Worm (Caenorhabditis elegans): ENCODE data around the gene K08D9.9.

Gene K08D9.9

DNA sequence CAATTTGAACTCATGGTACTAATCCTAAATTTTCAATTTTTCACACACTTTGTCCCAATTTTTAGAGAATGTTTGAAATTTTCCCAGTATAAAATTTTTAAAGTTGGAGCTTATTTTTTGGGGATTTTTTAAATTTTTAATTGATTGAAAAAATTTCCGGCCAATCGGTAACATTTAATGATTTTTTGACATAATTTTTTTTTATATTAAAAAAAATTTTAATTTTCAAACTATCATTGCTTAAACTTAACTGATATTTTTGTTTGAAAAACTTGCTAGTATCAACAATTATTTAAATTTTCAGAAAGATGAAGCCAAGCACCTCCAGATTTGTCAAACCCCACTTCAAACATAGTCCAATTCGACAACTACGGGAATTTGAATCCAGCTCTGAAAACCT is 20.8 kb upstream of the K08D9.9 start, which contains the start of gene T28A11.22:
T28A11.22 (plus strand) TSS at position 301 of the 400 bp plus-strand sequence.
- TF ChIP-seq F49E8.2 (tag; optimal IDR thresholded peaks at IDR 0.05; ENCODE audit: borderline replicate concordance) (no peak), daf-16 (GFP tag; optimal IDR thresholded peaks at IDR 0.05) (no peak), daf-16 (tag; optimal IDR thresholded peaks at IDR 0.05) (no peak), Y75B8A.6 (GFP tag; IDR thresholded peaks at IDR 0.05) (no peak), zip-11 (GFP tag; IDR thresholded peaks at IDR 0.05) (no peak), ceh-32 (tag; optimal IDR thresholded peaks at IDR 0.05; ENCODE audit: poor library complexity) (no peak), nhr-11 (tag; optimal IDR thresholded peaks at IDR 0.05) (no peak), ZK337.2 (GFP tag; IDR thresholded peaks at IDR 0.05) (no peak), mdt-29 (GFP tag; IDR thresholded peaks at IDR 0.05) (no peak), nhr-102 (tag; optimal IDR thresholded peaks at IDR 0.05) (no peak), ceh-28 (tag; optimal IDR thresholded peaks at IDR 0.05) (no peak), F44E2.7 (GFP tag; IDR thresholded peaks at IDR 0.05) (no peak), madf-9 (GFP tag; conservative IDR thresholded peaks at IDR 0.05) (no peak), ztf-11 (tag; optimal IDR thresholded peaks at IDR 0.05) (no peak), ztf-7 (tag; optimal IDR thresholded peaks at IDR 0.05) (no peak), gei-8 (GFP tag; optimal IDR thresholded peaks at IDR 0.05) (no peak), lin-1 (GFP tag; IDR thresholded peaks at IDR 0.05) (no peak)

DNA sequence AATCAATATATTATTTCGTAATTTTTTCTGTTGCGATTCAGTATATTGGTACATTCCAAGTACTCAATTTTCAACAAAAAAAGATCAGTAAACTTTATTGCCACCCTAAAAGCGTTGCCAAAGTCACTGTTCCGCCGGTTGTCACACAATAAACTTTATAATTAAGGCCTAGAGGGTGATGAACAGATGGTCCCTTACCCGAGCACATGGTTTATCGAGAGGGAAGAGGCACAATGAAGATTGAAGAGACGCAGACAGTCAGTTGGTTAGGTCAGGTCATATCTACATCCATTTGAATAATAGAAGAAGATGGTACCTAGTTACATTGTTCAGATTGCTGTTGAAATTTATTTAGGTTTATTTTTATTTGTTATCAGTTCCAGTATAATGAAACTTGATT is 20.3 kb upstream of the K08D9.9 start:
- no peak for TF ChIP-seq mes-2 (tag; optimal IDR thresholded peaks at IDR 0.05; ENCODE audit: poor library complexity, severe bottlenecking)
- no peak for TF ChIP-seq snpc-4 (tag; optimal IDR thresholded peaks at IDR 0.05)
- no peak for TF ChIP-seq ztf-7 (tag; optimal IDR thresholded peaks at IDR 0.05)
- TF ChIP-seq ces-1 (GFP tag; optimal IDR thresholded peaks at IDR 0.05): no peak
- no peak for TF ChIP-seq zip-2 (tag; optimal IDR thresholded peaks at IDR 0.05)
- no peak for TF ChIP-seq lin-38 (GFP tag; IDR thresholded peaks at IDR 0.05)
- no peak for TF ChIP-seq duxl-1 (tag; optimal IDR thresholded peaks at IDR 0.05; ENCODE audit: poor library complexity)
- TF ChIP-seq nhr-28 (tag; optimal IDR thresholded peaks at IDR 0.05): no peak

DNA sequence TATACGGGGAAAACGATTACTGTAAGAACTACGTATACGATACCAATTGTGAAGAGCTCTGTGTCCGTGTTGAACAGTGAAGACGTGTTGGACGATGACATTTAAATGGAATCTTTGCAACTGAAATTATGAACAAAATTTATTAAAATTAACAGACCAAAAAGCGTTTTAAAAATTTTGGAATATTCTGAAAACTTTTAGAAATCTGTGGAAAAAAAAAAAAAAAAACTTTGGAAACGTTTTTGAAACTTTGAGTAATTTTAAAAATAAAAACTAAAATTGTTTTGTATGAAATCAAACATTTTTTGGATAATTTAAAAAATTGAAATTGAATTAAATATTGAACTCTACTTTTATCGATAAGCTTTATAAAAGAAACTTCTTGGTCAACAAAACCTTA is 19.5 kb upstream of the K08D9.9 start, which contains the start of gene srt-63:
srt-63 (minus strand) TSS at position 101 of the 400 bp plus-strand sequence.
- TF ChIP-seq lin-38 (GFP tag; IDR thresholded peaks at IDR 0.05): no peak
- TF ChIP-seq cey-2 (tag; optimal IDR thresholded peaks at IDR 0.05; ENCODE audit: borderline replicate concordance, insufficient read depth): no peak
- no peak for TF ChIP-seq ctbp-1 (GFP tag; IDR thresholded peaks at IDR 0.05)
- no peak for TF ChIP-seq lir-3 (tag; optimal IDR thresholded peaks at IDR 0.05)
- TF ChIP-seq nhr-11 (tag; optimal IDR thresholded peaks at IDR 0.05): no peak
- no peak for TF ChIP-seq daf-19 (GFP tag; conservative IDR thresholded peaks at IDR 0.05)
- no peak for TF ChIP-seq unc-130 (GFP tag; optimal IDR thresholded peaks at IDR 0.05)
- TF ChIP-seq tra-1 (GFP tag; IDR thresholded peaks at IDR 0.05): no peak
- TF ChIP-seq egl-27 (tag; optimal IDR thresholded peaks at IDR 0.05): no peak
- no peak for TF ChIP-seq ces-1 (GFP tag; optimal IDR thresholded peaks at IDR 0.05)
- no peak for TF ChIP-seq daf-16 (GFP tag; optimal IDR thresholded peaks at IDR 0.05)
- no peak for TF ChIP-seq daf-16 (tag; optimal IDR thresholded peaks at IDR 0.05)
- no peak for TF ChIP-seq php-3 (GFP tag; IDR thresholded peaks at IDR 0.05)
- TF ChIP-seq lin-15B (tag; optimal IDR thresholded peaks at IDR 0.05): no peak
- TF ChIP-seq egl-43 (GFP tag; IDR thresholded peaks at IDR 0.05): no peak
- TF ChIP-seq hlh-30 (tag; optimal IDR thresholded peaks at IDR 0.05; ENCODE audit: insufficient read depth): no peak

DNA sequence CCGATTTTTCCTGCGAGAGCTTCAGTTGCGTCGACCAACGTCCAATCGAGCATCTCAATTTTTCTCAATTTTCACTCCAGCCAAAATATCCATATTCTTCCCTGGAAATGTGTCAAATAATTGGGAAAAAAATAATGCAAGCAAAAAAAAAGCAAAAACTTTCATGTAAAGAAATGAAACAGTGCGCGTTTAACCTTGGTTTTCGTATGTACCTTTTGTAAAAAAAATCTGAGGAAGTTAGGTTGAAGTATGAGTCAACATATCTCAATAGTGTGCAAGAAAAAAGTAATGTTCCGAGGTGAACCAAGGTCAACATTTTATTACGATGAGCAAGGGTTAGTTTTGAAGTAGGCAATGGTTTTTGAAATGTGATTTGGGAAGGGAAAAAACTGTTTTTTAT is 13.6 kb upstream of the K08D9.9 start, which contains the start of gene T28A11.13:
T28A11.13 (minus strand) TSS at position 101 of the 400 bp plus-strand sequence.
- no peak for TF ChIP-seq unc-62 (GFP tag; optimal IDR thresholded peaks at IDR 0.05 in 1 of 2)
- TF ChIP-seq unc-62 (tag; optimal IDR thresholded peaks at IDR 0.05): no peak
- no peak for TF ChIP-seq mep-1 (tag; optimal IDR thresholded peaks at IDR 0.05)
- no peak for TF ChIP-seq hmg-1.1 (GFP tag; IDR thresholded peaks at IDR 0.05)
- no peak for TF ChIP-seq daf-16 (GFP tag; optimal IDR thresholded peaks at IDR 0.05)
- TF ChIP-seq daf-16 (tag; optimal IDR thresholded peaks at IDR 0.05): no peak
- TF ChIP-seq T26A8.4 (GFP tag; IDR thresholded peaks at IDR 0.05): no peak
- TF ChIP-seq hlh-11 (tag; optimal IDR thresholded peaks at IDR 0.05): no peak
- TF ChIP-seq ZK546.5 (tag; optimal IDR thresholded peaks at IDR 0.05): no peak
- no peak for TF ChIP-seq Y5F2A.4 (GFP tag; optimal IDR thresholded peaks at IDR 0.05)
- no peak for TF ChIP-seq zip-2 (tag; optimal IDR thresholded peaks at IDR 0.05)
- TF ChIP-seq nhr-102 (tag; optimal IDR thresholded peaks at IDR 0.05): no peak
- TF ChIP-seq lin-38 (GFP tag; IDR thresholded peaks at IDR 0.05): no peak
- TF ChIP-seq ceh-44 (GFP tag; IDR thresholded peaks at IDR 0.05): no peak
- no peak for TF ChIP-seq snpc-1.2 (GFP tag; IDR thresholded peaks at IDR 0.05)
- TF ChIP-seq zfp-3 (GFP tag; conservative IDR thresholded peaks at IDR 0.05): no peak
- TF ChIP-seq rbr-2 (tag; optimal IDR thresholded peaks at IDR 0.05): no peak
